Fruit fly (Drosophila melanogaster) Kc167 (cell line): Measurements from ENCODE around the gene CG31406.

Source experiments
- insv ChIP-seq: fragments of >200 bp; optimal IDR thresholded peaks from 3 replicates; lab custom pipeline; 2018; ENCODE audit warnings: missing external identifiers
- psq ChIP-seq: fragments of >200 bp; optimal IDR thresholded peaks from 2 replicates; lab custom pipeline; 2017; ENCODE audit warnings: missing external identifiers

dm6 chr3R:10356563-10357363 is 8.2 kb downstream of the CG31406 start:
- TF ChIP-seq psq (lab: Kevin White, UChicago) (no peak), insv (no peak)
